Fruit fly (Drosophila melanogaster): ENCODE data around the gene RpS27A.

Gene RpS27A

dm6 chr2L:10408122-10408576 is at the start of gene RpS27A, which contains the start of gene Ip259:
TSS of gene RpS27A (plus strand) at chr2L:10408352.
TSS of gene Ip259 (plus strand) at chr2L:10408352.
- TF ChIP-seq CG11560 (tag; IDR thresholded peaks at IDR 0.05) (no peak), Dip3 (GFP tag; optimal IDR thresholded peaks at IDR 0.05) (peak; percentile 68), jing (GFP tag; optimal IDR thresholded peaks at IDR 0.05) (no peak), CG13894 (tag; optimal IDR thresholded peaks at IDR 0.05) (no peak), CG15011 (GFP tag; optimal IDR thresholded peaks at IDR 0.05) (peak; percentile 69), dm (GFP tag; optimal IDR thresholded peaks at IDR 0.05) (peak; percentile 96), CTCF (GFP tag; optimal IDR thresholded peaks at IDR 0.05) (no peak), Sox102F (GFP tag; optimal IDR thresholded peaks at IDR 0.05) (no peak), insv (GFP tag; optimal IDR thresholded peaks at IDR 0.05) (peak in 1 of 2 experiments; percentile 62), CG16815 (GFP tag; optimal IDR thresholded peaks at IDR 0.05) (peak; percentile 6), tll (GFP tag; optimal IDR thresholded peaks at IDR 0.05) (no peak), CG12071 (GFP tag; optimal IDR thresholded peaks at IDR 0.05) (no peak), CG17912 (GFP tag; optimal IDR thresholded peaks at IDR 0.05) (peak; percentile 80), CG13287 (GFP tag; IDR thresholded peaks at IDR 0.05; ENCODE audit: partially characterized antibody) (no peak; the same call in 1 of the 2 replicates), pfk (GFP tag; optimal IDR thresholded peaks at IDR 0.05) (peak; percentile 96), en (GFP tag; optimal IDR thresholded peaks at IDR 0.05) (peak; percentile 63), PHDP (tag; optimal IDR thresholded peaks at IDR 0.05) (peak; percentile 71), CG32532 (GFP tag; IDR thresholded peaks at IDR 0.05) (peak; percentile 83), cg (GFP tag; optimal IDR thresholded peaks at IDR 0.05) (no peak), CG2202 (tag; optimal IDR thresholded peaks at IDR 0.05) (peak; percentile 57), pros (GFP tag; optimal IDR thresholded peaks at IDR 0.05) (no peak), CG11398 (GFP tag; optimal IDR thresholded peaks at IDR 0.05) (peak; percentile 67), Xbp1 (GFP tag; optimal IDR thresholded peaks at IDR 0.05) (peak; percentile 75), CG9727 (GFP tag; optimal IDR thresholded peaks at IDR 0.05) (peak; percentile 91), pnt (GFP tag; optimal IDR thresholded peaks at IDR 0.05) (no peak), ems (GFP tag; optimal IDR thresholded peaks at IDR 0.05) (peak; percentile 21), CG12391 (tag; optimal IDR thresholded peaks at IDR 0.05) (peak; percentile 68), Meics (GFP tag; optimal IDR thresholded peaks at IDR 0.05) (peak; percentile 91), exex (tag; optimal IDR thresholded peaks at IDR 0.05) (no peak), CG14667 (GFP tag; IDR thresholded peaks at IDR 0.05) (no peak; the same call in 1 of the 2 replicates), Nf-YC (tag; optimal IDR thresholded peaks at IDR 0.05) (peak; percentile 56), hb (GFP tag; IDR thresholded peaks at IDR 0.05; ENCODE audit: partially characterized antibody) (no peak), lab (GFP tag; optimal IDR thresholded peaks at IDR 0.05) (no peak), CG6175 (GFP tag; IDR thresholded peaks at IDR 0.05) (no peak), CG8944 (GFP tag; optimal IDR thresholded peaks at IDR 0.05) (no peak), E2f2 (GFP tag; IDR thresholded peaks at IDR 0.05) (peak; percentile 27; the same call in 1 of the 2 replicates), CHES-1-like (GFP tag; optimal IDR thresholded peaks at IDR 0.05) (peak; percentile 48), CG9797 (GFP tag; optimal IDR thresholded peaks at IDR 0.05) (peak; percentile 29), CG8924 (tag; optimal IDR thresholded peaks at IDR 0.05) (peak; percentile 61), CG8359 (GFP tag; optimal IDR thresholded peaks at IDR 0.05; ENCODE audit: borderline replicate concordance) (peak; percentile 60), CG3163 (GFP tag; optimal IDR thresholded peaks at IDR 0.05) (peak; percentile 43), CG11456 (GFP tag; IDR thresholded peaks at IDR 0.05) (no peak; the same call in 1 of the 3 replicates), trem (tag; optimal IDR thresholded peaks at IDR 0.05) (peak; percentile 55), sqz (GFP tag; optimal IDR thresholded peaks at IDR 0.05) (no peak), CG2889 (GFP tag; IDR thresholded peaks at IDR 0.05) (peak; percentile 38; the same call in 1 of the 3 replicates), lilli (GFP tag; optimal IDR thresholded peaks at IDR 0.05) (peak; percentile 48), bigmax (GFP tag; optimal IDR thresholded peaks at IDR 0.05) (no peak), tgo (GFP tag; IDR thresholded peaks at IDR 0.05) (peak; percentile 55), CG1529 (GFP tag; optimal IDR thresholded peaks at IDR 0.05) (peak; percentile 55), btn (GFP tag; optimal IDR thresholded peaks at IDR 0.05) (peak; percentile 32), CG12236 (GFP tag; optimal IDR thresholded peaks at IDR 0.05) (peak; percentile 9)
